Worm (Caenorhabditis elegans): ENCODE results near the gene srj-4.

DNA sequence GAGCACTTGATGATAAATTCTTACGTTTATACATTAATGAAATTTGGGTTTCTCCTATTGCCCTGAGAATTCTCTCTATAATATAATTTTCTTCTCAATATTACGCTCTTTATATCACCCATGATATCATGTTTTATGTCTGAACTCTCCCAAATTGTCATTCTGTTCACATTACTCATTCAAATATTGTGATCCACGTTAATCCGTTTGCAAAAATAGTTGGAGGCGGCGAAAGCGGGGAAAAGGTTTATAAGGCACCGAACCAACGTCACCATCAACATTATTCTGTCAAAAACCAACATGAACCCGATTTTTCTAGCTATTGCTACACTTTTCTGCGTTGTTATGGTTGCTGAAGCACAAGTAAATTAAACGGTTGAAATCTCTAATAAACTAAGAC lies 10.1 kb upstream of the srj-4 start, which contains the start of gene C27A7.8:
- no peak for TF ChIP-seq him-1 (tag; optimal IDR thresholded peaks at IDR 0.05)
- no peak for TF ChIP-seq W03F9.2 (tag; optimal IDR thresholded peaks at IDR 0.05)
- TF ChIP-seq dao-5 (tag; optimal IDR thresholded peaks at IDR 0.05) = no peak

All from whole organism, L4/young adult.